Fruit fly (Drosophila melanogaster) whole organism, embryonic: ENCODE measurements around the gene Usp8.

Experiments used
- Bgb ChIP-seq: fragments of 200-800 bp; sonication (Bioruptor generic); IDR thresholded peaks from 2 replicates; pipeline ENCODE4 v1.3.6; 2022; ENCODE audit warnings: missing biosample characterization, missing genetic modification characterization; ENCODE audit not compliant: partially characterized antibody
- CG10267 ChIP-seq: fragments of 200-800 bp; sonication (Bioruptor generic); optimal IDR thresholded peaks from 2 replicates; lab custom pipeline; 2018; ENCODE audit warnings: missing biosample characterization, mild to moderate bottlenecking, missing genetic modification characterization, moderate library complexity
- CG12391 ChIP-seq: fragments of 200-800 bp; sonication (Bioruptor generic); optimal IDR thresholded peaks from 3 replicates; lab custom pipeline; 2018; ENCODE audit warnings: missing biosample characterization, mild to moderate bottlenecking, missing genetic modification characterization, moderate library complexity
- CG13287 ChIP-seq: fragments of 200-800 bp; sonication (Bioruptor generic); IDR thresholded peaks from 2 replicates; pipeline ENCODE4 v1.3.6; 2022; ENCODE audit warnings: missing biosample characterization, missing genetic modification characterization; ENCODE audit not compliant: partially characterized antibody
- CG14710 ChIP-seq: fragments of 200-800 bp; sonication (Bioruptor generic); optimal IDR thresholded peaks from 3 replicates; lab custom pipeline; 2019; ENCODE audit warnings: missing biosample characterization, mild to moderate bottlenecking, missing genetic modification characterization, moderate library complexity
- CG15514 ChIP-seq: fragments of 200-800 bp; sonication (Bioruptor generic); optimal IDR thresholded peaks from 3 replicates; lab custom pipeline; 2017; ENCODE audit warnings: missing biosample characterization, missing genetic modification characterization, mild to moderate bottlenecking, moderate library complexity, missing genetic modification reagents
- CG16813 ChIP-seq: fragments of 200-800 bp; sonication (Bioruptor generic); IDR thresholded peaks from 3 replicates; pipeline ENCODE4 v1.3.6; 2022; ENCODE audit warnings: missing biosample characterization, missing genetic modification characterization; ENCODE audit not compliant: partially characterized antibody
- CG17186 ChIP-seq: fragments of 200-800 bp; sonication (Bioruptor generic); optimal IDR thresholded peaks from 3 replicates; lab custom pipeline; 2017; ENCODE audit warnings: missing biosample characterization, missing genetic modification reagents, missing genetic modification characterization
- CG17829 ChIP-seq: fragments of 200-800 bp; optimal IDR thresholded peaks from 2 replicates; lab custom pipeline; 2019; ENCODE audit warnings: missing biosample characterization, mild to moderate bottlenecking, missing genetic modification characterization, moderate library complexity
- CG4617 ChIP-seq: fragments of 200-800 bp; sonication (Bioruptor generic); optimal IDR thresholded peaks from 3 replicates; lab custom pipeline; 2016; ENCODE audit warnings: missing biosample characterization, missing genetic modification characterization, borderline replicate concordance
- CG6175 ChIP-seq: fragments of 200-800 bp; sonication (Bioruptor generic); IDR thresholded peaks from 3 replicates; pipeline ENCODE4 v1.3.6; 2022; ENCODE audit warnings: missing biosample characterization, missing genetic modification characterization
- CG6689 ChIP-seq: fragments of 200-800 bp; sonication (Bioruptor generic); IDR thresholded peaks from 2 replicates; pipeline ENCODE4 v1.3.6; 2022; ENCODE audit warnings: missing biosample characterization, missing genetic modification characterization
- CG7839 ChIP-seq: fragments of 200-800 bp; sonication (Bioruptor generic); optimal IDR thresholded peaks from 3 replicates; lab custom pipeline; 2018; ENCODE audit warnings: missing biosample characterization, mild to moderate bottlenecking, missing genetic modification characterization, moderate library complexity
- CG9797 ChIP-seq: fragments of 200-800 bp; sonication (Bioruptor generic); optimal IDR thresholded peaks from 3 replicates; lab custom pipeline; 2018; ENCODE audit warnings: missing biosample characterization, mild to moderate bottlenecking, missing genetic modification characterization
- Dll ChIP-seq: fragments of 200-800 bp; sonication (Bioruptor generic); IDR thresholded peaks from 4 replicates; pipeline ENCODE4 v1.3.6; 2022; ENCODE audit warnings: missing biosample characterization, missing genetic modification characterization; ENCODE audit not compliant: partially characterized antibody
- Doc2 ChIP-seq: fragments of 200-800 bp; sonication (Bioruptor generic); IDR thresholded peaks from 2 replicates; pipeline ENCODE4 v1.3.6; 2022; ENCODE audit warnings: missing biosample characterization, missing genetic modification characterization
- Dp ChIP-seq: fragments of 200-800 bp; sonication (Bioruptor generic); optimal IDR thresholded peaks from 2 replicates; lab custom pipeline; 2018; ENCODE audit warnings: missing biosample characterization, mild to moderate bottlenecking, missing genetic modification characterization, moderate library complexity
- Drgx ChIP-seq: fragments of 200-800 bp; sonication (Bioruptor generic); IDR thresholded peaks from 2 replicates; pipeline ENCODE4 v1.3.6; 2022; ENCODE audit warnings: missing biosample characterization, missing genetic modification characterization
- E2f2 ChIP-seq: fragments of 200-800 bp; sonication (Bioruptor generic); IDR thresholded peaks from 2 replicates; pipeline ENCODE4 v1.3.6; 2022; ENCODE audit warnings: missing biosample characterization, missing genetic modification characterization
- Ets97D ChIP-seq: fragments of 200-800 bp; sonication (Bioruptor generic); optimal IDR thresholded peaks from 3 replicates; lab custom pipeline; 2016; ENCODE audit warnings: missing biosample characterization, missing genetic modification characterization
- Gug ChIP-seq: fragments of 200-800 bp; sonication (Bioruptor generic); IDR thresholded peaks from 4 replicates; pipeline ENCODE4 v1.3.6; 2022; ENCODE audit warnings: missing biosample characterization, missing genetic modification characterization
- HLH4C ChIP-seq: fragments of 200-800 bp; sonication (Bioruptor generic); IDR thresholded peaks from 3 replicates; pipeline ENCODE4 v1.3.6; 2022; ENCODE audit warnings: missing biosample characterization, missing genetic modification characterization; ENCODE audit not compliant: partially characterized antibody
- Hmx ChIP-seq: fragments of 200-800 bp; sonication (Bioruptor generic); optimal IDR thresholded peaks from 2 replicates; lab custom pipeline; 2016; ENCODE audit warnings: missing biosample characterization, missing genetic modification characterization
- MESR4 ChIP-seq: fragments of 200-800 bp; sonication (Bioruptor generic); optimal IDR thresholded peaks from 2 replicates; lab custom pipeline; 2018; ENCODE audit warnings: missing biosample characterization, mild to moderate bottlenecking, missing genetic modification characterization, moderate library complexity
- Med ChIP-seq: fragments of 200-800 bp; sonication (Bioruptor generic); peaks from one replicate; lab custom pipeline; 2016; ENCODE audit warnings: missing biosample characterization, missing genetic modification characterization, mild to moderate bottlenecking, inconsistent platforms, moderate library complexity
- NC2β ChIP-seq: fragments of 200-800 bp; sonication (Bioruptor generic); optimal IDR thresholded peaks from 2 replicates; lab custom pipeline; 2016; ENCODE audit warnings: missing biosample characterization, missing genetic modification characterization
- Opbp ChIP-seq: fragments of 200-800 bp; sonication (Bioruptor generic); IDR thresholded peaks from 3 replicates; pipeline ENCODE4 v1.3.6; 2022; ENCODE audit warnings: missing biosample characterization, missing genetic modification characterization; ENCODE audit not compliant: partially characterized antibody
- Sox100B ChIP-seq: fragments of 200-800 bp; sonication (Bioruptor generic); optimal IDR thresholded peaks from 3 replicates; lab custom pipeline; 2018; ENCODE audit warnings: missing biosample characterization, mild to moderate bottlenecking, missing genetic modification characterization
- Xrp1 ChIP-seq: fragments of 200-800 bp; sonication (Bioruptor generic); IDR thresholded peaks from 2 replicates; pipeline ENCODE4 v1.3.6; 2022; ENCODE audit warnings: missing biosample characterization, missing genetic modification characterization
- YL-1 ChIP-seq: fragments of 200-800 bp; sonication (Bioruptor generic); optimal IDR thresholded peaks from 3 replicates; lab custom pipeline; 2017; ENCODE audit warnings: missing biosample characterization, mild to moderate bottlenecking, missing genetic modification characterization
- amos ChIP-seq: fragments of 200-800 bp; sonication (Bioruptor generic); IDR thresholded peaks from 2 replicates; pipeline ENCODE4 v1.3.6; 2022; ENCODE audit warnings: missing biosample characterization, missing genetic modification characterization; ENCODE audit not compliant: partially characterized antibody
- ci ChIP-seq: fragments of 200-800 bp; sonication (Bioruptor generic); IDR thresholded peaks from 3 replicates; pipeline ENCODE4 v1.3.6; 2022; ENCODE audit warnings: missing biosample characterization, missing genetic modification characterization
- cwo ChIP-seq: fragments of 200-800 bp; sonication (Bioruptor generic); optimal IDR thresholded peaks from 3 replicates; lab custom pipeline; 2017; ENCODE audit warnings: missing biosample characterization, missing genetic modification characterization, mild to moderate bottlenecking, moderate library complexity, missing genetic modification reagents
- dimm ChIP-seq: fragments of 200-800 bp; sonication (Bioruptor generic); IDR thresholded peaks from 2 replicates; pipeline ENCODE4 v1.3.6; 2022; ENCODE audit warnings: missing biosample characterization, missing genetic modification characterization
- dm ChIP-seq: fragments of 200-800 bp; sonication (Bioruptor generic); optimal IDR thresholded peaks from 3 replicates; lab custom pipeline; 2016; ENCODE audit warnings: missing biosample characterization, missing genetic modification characterization
- ems ChIP-seq: fragments of 200-800 bp; sonication (Bioruptor generic); optimal IDR thresholded peaks from 3 replicates; lab custom pipeline; 2016; ENCODE audit warnings: missing biosample characterization, missing genetic modification characterization
- exex ChIP-seq: fragments of 200-800 bp; sonication (Bioruptor generic); optimal IDR thresholded peaks from 4 replicates; lab custom pipeline; 2018; ENCODE audit warnings: missing biosample characterization, mild to moderate bottlenecking, missing genetic modification characterization, moderate library complexity
- fd102C ChIP-seq: fragments of 200-800 bp; sonication (Bioruptor generic); optimal IDR thresholded peaks from 2 replicates; lab custom pipeline; 2018; ENCODE audit warnings: missing biosample characterization, mild to moderate bottlenecking, missing genetic modification characterization, moderate library complexity
- hkb ChIP-seq, 2 experiments: fragments of 200-800 bp in 1 of 2; fragments of >200 bp in 1 of 2; sonication (Bioruptor generic) in 1 of 2; IDR thresholded peaks in 1 of 2; optimal IDR thresholded peaks in 1 of 2; 2 replicates each; pipeline versions ENCODE4 v1.3.6 to Lab custom; 2017 to 2022; ENCODE audit warnings: missing biosample characterization in 1 of 2, missing genetic modification characterization in 1 of 2
- inv ChIP-seq: fragments of 200-800 bp; sonication (Bioruptor generic); IDR thresholded peaks from 2 replicates; pipeline ENCODE4 v1.3.6; 2022; ENCODE audit warnings: missing biosample characterization, missing genetic modification characterization; ENCODE audit not compliant: partially characterized antibody
- peb ChIP-seq: fragments of 200-800 bp; sonication (Bioruptor generic); IDR thresholded peaks from 2 replicates; pipeline ENCODE4 v1.3.6; 2022; ENCODE audit warnings: missing biosample characterization, missing genetic modification characterization
- pita ChIP-seq: fragments of 200-800 bp; sonication (Bioruptor generic); optimal IDR thresholded peaks from 2 replicates; lab custom pipeline; 2017; ENCODE audit warnings: missing biosample characterization, mild to moderate bottlenecking, missing genetic modification characterization
- sens ChIP-seq: fragments of 200-800 bp; sonication (Bioruptor generic); peaks from one replicate; lab custom pipeline; 2016; ENCODE audit warnings: missing biosample characterization, missing genetic modification characterization
- sob ChIP-seq: fragments of 200-800 bp; sonication (Bioruptor generic); IDR thresholded peaks from 2 replicates; pipeline ENCODE4 v1.3.6; 2022; ENCODE audit warnings: missing biosample characterization, missing genetic modification characterization
- trem ChIP-seq: fragments of 200-800 bp; optimal IDR thresholded peaks from 3 replicates; lab custom pipeline; 2019; ENCODE audit warnings: missing biosample characterization, mild to moderate bottlenecking, missing genetic modification characterization, moderate library complexity
- unpg ChIP-seq: fragments of 200-800 bp; sonication (Bioruptor generic); optimal IDR thresholded peaks from 3 replicates; lab custom pipeline; 2018; ENCODE audit warnings: missing biosample characterization, mild to moderate bottlenecking, missing genetic modification characterization, moderate library complexity

The Usp8 gene

DNA sequence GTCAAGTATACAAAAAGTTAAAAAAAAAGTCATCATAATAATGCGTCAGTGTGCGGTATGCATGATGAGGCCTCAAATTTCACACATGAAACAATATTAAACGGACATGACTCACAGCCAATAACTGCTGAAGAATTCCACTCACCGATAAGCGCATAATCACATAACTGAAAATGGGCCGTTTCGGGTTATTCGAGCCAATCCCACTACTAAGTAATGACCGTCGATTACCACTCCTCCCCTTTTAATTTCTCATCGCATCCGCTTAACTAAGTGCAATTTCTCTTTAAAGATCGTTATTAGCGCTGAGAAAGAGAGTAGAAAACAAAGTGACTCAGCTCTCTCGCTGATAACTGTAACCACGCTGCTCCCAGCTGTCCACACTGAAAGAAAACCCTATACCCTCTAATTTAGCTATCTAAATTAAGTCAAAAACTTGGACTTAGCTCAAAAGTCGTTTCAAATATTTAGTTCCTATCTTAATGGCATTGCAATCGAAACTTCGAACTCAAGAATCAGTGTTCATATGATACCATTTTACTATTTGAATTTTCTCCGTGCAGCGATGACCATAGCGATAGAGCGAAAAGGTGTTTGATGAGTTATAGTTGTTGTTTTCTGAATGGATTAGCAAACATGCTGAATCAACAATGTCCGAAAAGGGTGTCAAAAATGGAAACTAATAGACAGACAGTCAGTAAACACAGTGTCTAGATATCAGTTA is 21.2 kb upstream of the Usp8 start (continued):
- TF ChIP-seq hkb (optimal IDR thresholded peaks at IDR 0.05; lab: Kevin White, UChicago) (no peak), hkb (GFP tag; IDR thresholded peaks at IDR 0.05; lab: Robert Waterston, UW) (peak; percentile 94), Sox100B (peak; percentile 88), CG6175 (peak; percentile 46; the same call in 1 of the 3 replicates), Dll (GFP tag; lab: Robert Waterston, UW) (no peak), dimm (GFP tag; lab: Robert Waterston, UW) (peak; percentile 69), peb (GFP tag; lab: Robert Waterston, UW) (peak; percentile 74)

DNA sequence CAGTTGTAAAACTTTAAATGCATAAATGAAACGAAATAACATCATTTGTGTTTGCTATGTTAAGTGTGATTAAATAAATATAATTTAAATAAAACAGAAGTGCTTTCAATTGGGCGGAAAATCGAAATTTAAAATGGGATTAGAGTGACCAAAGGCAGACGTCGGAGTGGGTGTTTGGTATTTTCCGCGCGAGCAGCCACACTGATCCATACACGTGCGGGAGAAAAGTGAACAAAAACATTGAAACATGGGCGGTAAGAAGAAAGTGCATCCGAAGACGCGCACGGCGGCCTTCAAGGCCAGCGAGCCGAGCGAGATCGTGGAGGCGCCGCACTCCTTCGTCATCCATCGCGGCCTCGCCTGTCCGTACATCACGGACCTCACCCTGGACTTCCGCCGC is 18.0 kb upstream of the Usp8 start, which contains the start of gene ppan:
Gene ppan (plus strand): TSS at position 198 of the 400 bp plus-strand sequence.
- no peak for TF ChIP-seq Doc2 (GFP tag; lab: Robert Waterston, UW)
- TF ChIP-seq CG10267 (tag; lab: Kevin White, UChicago): peak; percentile 31
- TF ChIP-seq dm (GFP tag; lab: Kevin White, UChicago): peak; percentile 96
- peak; percentile 97 for TF ChIP-seq cwo (GFP tag; lab: Kevin White, UChicago)
- TF ChIP-seq MESR4 (GFP tag; lab: Kevin White, UChicago): peak; percentile 64
- TF ChIP-seq CG7839 (tag; lab: Kevin White, UChicago): no peak
- TF ChIP-seq CG4617: peak; percentile 16
- peak; percentile 15; the same call in 1 of the 3 replicates for TF ChIP-seq CG16813 (GFP tag; lab: Robert Waterston, UW)
- TF ChIP-seq Xrp1 (GFP tag; lab: Robert Waterston, UW): 0 out of 2 replicates have a peak, but pooled peaks have one; percentile 13
- TF ChIP-seq Opbp (GFP tag; lab: Robert Waterston, UW): peak; percentile 17; the same call in 1 of the 3 replicates
- peak; percentile 11 for TF ChIP-seq CG17829 (tag; lab: Kevin White, UChicago)
- TF ChIP-seq trem (tag; lab: Kevin White, UChicago): peak; percentile 33
- TF ChIP-seq CG15514 (GFP tag; lab: Kevin White, UChicago): peak; percentile 66
- TF ChIP-seq CG13287 (GFP tag; lab: Robert Waterston, UW): peak; percentile 64
- TF ChIP-seq HLH4C: peak; percentile 43; the same call in 1 of the 3 replicates
- TF ChIP-seq CG12391 (tag; lab: Kevin White, UChicago): no peak
- no peak for TF ChIP-seq Drgx (GFP tag; lab: Robert Waterston, UW)
- TF ChIP-seq CG6689 (GFP tag; lab: Robert Waterston, UW): no peak
- TF ChIP-seq inv (GFP tag; lab: Robert Waterston, UW): no peak
- TF ChIP-seq YL-1 (GFP tag; lab: Kevin White, UChicago): peak; percentile 84
- peak; percentile 91 for TF ChIP-seq E2f2 (GFP tag; lab: Robert Waterston, UW)
- no peak for TF ChIP-seq Gug (GFP tag; lab: Robert Waterston, UW)
- TF ChIP-seq sens (GFP tag; lab: Kevin White, UChicago): peak; percentile 3
- peak; percentile 84 for TF ChIP-seq Dp (GFP tag; lab: Kevin White, UChicago)
- peak; percentile 46 for TF ChIP-seq CG17186
- peak; percentile 42 for TF ChIP-seq CG14710
- peak; percentile 70 for TF ChIP-seq Med
- no peak for TF ChIP-seq exex (tag; lab: Kevin White, UChicago)
- TF ChIP-seq ci (GFP tag; lab: Robert Waterston, UW): peak; percentile 30; the same call in 1 of the 3 replicates
- TF ChIP-seq amos (GFP tag; lab: Robert Waterston, UW): peak; percentile 36; the same call in 1 of the 2 replicates
- no peak for TF ChIP-seq Hmx (GFP tag; lab: Kevin White, UChicago)
- TF ChIP-seq Ets97D (GFP tag; lab: Kevin White, UChicago): peak; percentile 58
- peak; percentile 53 for TF ChIP-seq Bgb (GFP tag; lab: Robert Waterston, UW)
- no peak for TF ChIP-seq pita
- no peak for TF ChIP-seq ems
- no peak for TF ChIP-seq sob (GFP tag; lab: Robert Waterston, UW)
- no peak for TF ChIP-seq fd102C (GFP tag; lab: Kevin White, UChicago)
- peak; percentile 87 for TF ChIP-seq CG9797 (GFP tag; lab: Kevin White, UChicago)
- TF ChIP-seq NC2β: peak; percentile 2
- no peak for TF ChIP-seq unpg (GFP tag; lab: Kevin White, UChicago)
